Worm (Caenorhabditis elegans): ENCODE data around the gene csp-2.

csp-2 gene

ce11 chrIV:6269346-6269745 lies 38.2 kb upstream of the csp-2 start, which contains the start of gene srv-30:
Gene srv-30 (minus strand): TSS chrIV:6269446.
- TF ChIP-seq lin-11 (tag; optimal IDR thresholded peaks at IDR 0.05) = no peak
- TF ChIP-seq aly-2 (tag; optimal IDR thresholded peaks at IDR 0.05) = no peak
- TF ChIP-seq nhr-10 (tag; optimal IDR thresholded peaks at IDR 0.05) = no peak
- no peak for TF ChIP-seq egl-27 (tag; optimal IDR thresholded peaks at IDR 0.05)
- TF ChIP-seq elt-3 (tag; optimal IDR thresholded peaks at IDR 0.05) = no peak
- TF ChIP-seq ztf-4 (tag; optimal IDR thresholded peaks at IDR 0.05) = no peak
- TF ChIP-seq mab-5 (tag; optimal IDR thresholded peaks at IDR 0.05) = no peak
- no peak for TF ChIP-seq gmeb-1 (tag; optimal IDR thresholded peaks at IDR 0.05)
- no peak for TF ChIP-seq ztf-11 (tag; optimal IDR thresholded peaks at IDR 0.05)
- no peak for TF ChIP-seq mdl-1 (tag; optimal IDR thresholded peaks at IDR 0.05)
- no peak for TF ChIP-seq R02D3.7 (tag; optimal IDR thresholded peaks at IDR 0.05)
- TF ChIP-seq nhr-11 (tag; optimal IDR thresholded peaks at IDR 0.05) = no peak
- no peak for TF ChIP-seq ama-1 (optimal IDR thresholded peaks at IDR 0.05)
- TF ChIP-seq F13H6.1 (tag; optimal IDR thresholded peaks at IDR 0.05) = no peak
- no peak for TF ChIP-seq nhr-6 (tag; optimal IDR thresholded peaks at IDR 0.05)
- TF ChIP-seq unc-55 (GFP tag; optimal IDR thresholded peaks at IDR 0.05) = no peak

- TF ChIP-seq ama-1 (optimal IDR thresholded peaks at IDR 0.05) = no peak
- TF ChIP-seq snpc-4 (tag; optimal IDR thresholded peaks at IDR 0.05) = no peak
- no peak for TF ChIP-seq Y55F3AM.14 (GFP tag; optimal IDR thresholded peaks at IDR 0.05)
- no peak for TF ChIP-seq nhr-237 (tag; optimal IDR thresholded peaks at IDR 0.05)
- no peak for TF ChIP-seq nhr-12 (tag; optimal IDR thresholded peaks at IDR 0.05)
- TF ChIP-seq ZK546.5 (tag; optimal IDR thresholded peaks at IDR 0.05) = no peak
- no peak for TF ChIP-seq elt-1 (tag; optimal IDR thresholded peaks at IDR 0.05)
- no peak for TF ChIP-seq alr-1 (tag; optimal IDR thresholded peaks at IDR 0.05)
- no peak for TF ChIP-seq nhr-77 (tag; optimal IDR thresholded peaks at IDR 0.05)
- no peak for TF ChIP-seq ztf-4 (tag; optimal IDR thresholded peaks at IDR 0.05)
- no peak for TF ChIP-seq aly-2 (tag; optimal IDR thresholded peaks at IDR 0.05)
- no peak for TF ChIP-seq egl-27 (tag; optimal IDR thresholded peaks at IDR 0.05)
- TF ChIP-seq sma-3 (GFP tag; optimal IDR thresholded peaks at IDR 0.05) = no peak
- TF ChIP-seq skn-1 (tag; optimal IDR thresholded peaks at IDR 0.05) = no peak
- no peak for TF ChIP-seq ceh-16 (tag; optimal IDR thresholded peaks at IDR 0.05)
- TF ChIP-seq peb-1 (tag; optimal IDR thresholded peaks at IDR 0.05) = no peak
These were observed 35.6 kb upstream of the csp-2 start, which contains the start of gene srv-31 for ce11 chrIV:6271923-6272322. Gene srv-31 (minus strand): TSS chrIV:6272023.

ce11 chrIV:6275671-6276209 lies 31.8 kb upstream of the csp-2 start, which contains the start of the genes aat-4 and T13A10.1:
Gene aat-4 (minus strand): TSS chrIV:6275721.
Gene T13A10.1 (plus strand): TSS chrIV:6276081.
- TF ChIP-seq gmeb-1 (tag; optimal IDR thresholded peaks at IDR 0.05) (peak; percentile 24), nhr-12 (tag; optimal IDR thresholded peaks at IDR 0.05) (no peak), mbf-1 (tag; optimal IDR thresholded peaks at IDR 0.05) (no peak), lin-13 (GFP tag; optimal IDR thresholded peaks at IDR 0.05) (no peak), nhr-129 (tag; optimal IDR thresholded peaks at IDR 0.05) (no peak), unc-39 (tag; optimal IDR thresholded peaks at IDR 0.05) (no peak), zag-1 (tag; optimal IDR thresholded peaks at IDR 0.05) (no peak), aly-2 (tag; optimal IDR thresholded peaks at IDR 0.05) (no peak), blmp-1 (tag; optimal IDR thresholded peaks at IDR 0.05; ENCODE audit: insufficient read depth) (no peak), elt-1 (tag; optimal IDR thresholded peaks at IDR 0.05) (no peak), lin-39 (tag; optimal IDR thresholded peaks at IDR 0.05) (no peak), peb-1 (tag; optimal IDR thresholded peaks at IDR 0.05) (no peak), dmd-4 (tag; optimal IDR thresholded peaks at IDR 0.05) (no peak), fos-1 (tag; optimal IDR thresholded peaks at IDR 0.05) (peak; percentile 94), snpc-4 (tag; optimal IDR thresholded peaks at IDR 0.05) (no peak)

- no peak for TF ChIP-seq Y55F3AM.14 (GFP tag; optimal IDR thresholded peaks at IDR 0.05)
- TF ChIP-seq nhr-23 (tag; optimal IDR thresholded peaks at IDR 0.05) = no peak
- no peak for TF ChIP-seq F13H6.1 (tag; optimal IDR thresholded peaks at IDR 0.05)
- TF ChIP-seq lin-13 (GFP tag; optimal IDR thresholded peaks at IDR 0.05) = no peak
- TF ChIP-seq sma-3 (GFP tag; optimal IDR thresholded peaks at IDR 0.05) = no peak
- no peak for TF ChIP-seq unc-55 (GFP tag; optimal IDR thresholded peaks at IDR 0.05)
- no peak for TF ChIP-seq mbf-1 (tag; optimal IDR thresholded peaks at IDR 0.05)
- TF ChIP-seq ceh-82 (tag; optimal IDR thresholded peaks at IDR 0.05) = no peak
- no peak for TF ChIP-seq nhr-129 (tag; optimal IDR thresholded peaks at IDR 0.05)
- TF ChIP-seq unc-62 (GFP tag; optimal IDR thresholded peaks at IDR 0.05) = no peak
- no peak for TF ChIP-seq mdl-1 (tag; optimal IDR thresholded peaks at IDR 0.05)
- no peak for TF ChIP-seq skn-1 (tag; optimal IDR thresholded peaks at IDR 0.05)
- TF ChIP-seq mab-5 (tag; optimal IDR thresholded peaks at IDR 0.05) = no peak
- no peak for TF ChIP-seq blmp-1 (tag; optimal IDR thresholded peaks at IDR 0.05; ENCODE audit: insufficient read depth)
- no peak for TF ChIP-seq sem-4 (tag; optimal IDR thresholded peaks at IDR 0.05)
These were observed 28.1 kb upstream of the csp-2 start, which contains the start of gene sams-5 for ce11 chrIV:6279392-6279791. Gene sams-5 (minus strand): TSS chrIV:6279522.
